Fruit fly (Drosophila melanogaster) whole organism: ENCODE results near the gene tim.

Source experiments
- CG8478 ChIP-seq: fragments of >200 bp; optimal IDR thresholded peaks from 2 replicates; lab custom pipeline; 2018; ENCODE audit warnings: inconsistent platforms
- Dll ChIP-seq: fragments of >200 bp; optimal IDR thresholded peaks from 2 replicates; lab custom pipeline; 2017
- pan ChIP-seq: fragments of >200 bp; optimal IDR thresholded peaks from 2 replicates; lab custom pipeline; 2017
- psq ChIP-seq: fragments of >200 bp; optimal IDR thresholded peaks from 2 replicates; lab custom pipeline; 2017

dm6 chr2L:3472242-3472641 is 35.7 kb downstream of the tim start, which contains the start of gene Pgant4:
- TF ChIP-seq CG8478 (lab: Kevin White, UChicago) = no peak
- no peak for TF ChIP-seq pan (lab: Kevin White, UChicago)
- no peak for TF ChIP-seq Dll (lab: Kevin White, UChicago)
- TF ChIP-seq psq (lab: Kevin White, UChicago) = no peak
